Worm (Caenorhabditis elegans) whole organism, L3 larva: ENCODE results near the gene clec-196.

Experiments used
- R02D3.7 ChIP-seq: fragments of 150-350 bp; optimal IDR thresholded peaks from 2 replicates; lab custom pipeline; 2014; ENCODE audit warnings: missing biosample characterization, missing genetic modification characterization
- ZK546.5 ChIP-seq: sonication (generic microtip); optimal IDR thresholded peaks from 2 replicates; lab custom pipeline; 2017; ENCODE audit warnings: missing biosample characterization, missing genetic modification characterization
- ceh-28 ChIP-seq: fragments of 150-350 bp; optimal IDR thresholded peaks from 2 replicates; lab custom pipeline; 2014; ENCODE audit warnings: missing biosample characterization, missing genetic modification reagents, missing genetic modification characterization
- egl-27 ChIP-seq: sonication (generic microtip); optimal IDR thresholded peaks from 4 replicates; lab custom pipeline; 2017; ENCODE audit warnings: missing biosample characterization, missing genetic modification reagents, missing genetic modification characterization
- elt-1 ChIP-seq: fragments of 150-350 bp; optimal IDR thresholded peaks from 2 replicates; lab custom pipeline; 2014; ENCODE audit warnings: missing biosample characterization, missing genetic modification characterization
- elt-2 ChIP-seq: sonication (generic microtip); optimal IDR thresholded peaks from 2 replicates; lab custom pipeline; 2016; ENCODE audit warnings: missing genetic modification reagents, mild to moderate bottlenecking, missing genetic modification characterization, missing compliant biosample characterization
- elt-3 ChIP-seq, 3 experiments: fragments of 150-350 bp in 1 of 3; sonication (generic microtip) in 2 of 3; optimal IDR thresholded peaks; 2 replicates in 2 of 3; 4 replicates in 1 of 3; lab custom pipeline; 2014 to 2017; ENCODE audit warnings: missing biosample characterization in 3 of 3, missing genetic modification characterization in 3 of 3
- fkh-10 ChIP-seq: sonication (generic microtip); optimal IDR thresholded peaks from 2 replicates; lab custom pipeline; 2017; ENCODE audit warnings: missing biosample characterization, missing genetic modification reagents, missing genetic modification characterization
- fos-1 ChIP-seq: fragments of 150-350 bp; optimal IDR thresholded peaks from 2 replicates; lab custom pipeline; 2014; ENCODE audit warnings: missing biosample characterization, missing genetic modification characterization
- hmg-11 ChIP-seq: sonication (generic microtip); optimal IDR thresholded peaks from 2 replicates; lab custom pipeline; 2016; ENCODE audit warnings: missing genetic modification characterization, missing compliant biosample characterization
- jun-1 ChIP-seq: fragments of 150-350 bp; optimal IDR thresholded peaks from 2 replicates; lab custom pipeline; 2014; ENCODE audit warnings: missing biosample characterization, missing genetic modification reagents, missing genetic modification characterization
- lin-15B ChIP-seq: fragments of 150-350 bp; optimal IDR thresholded peaks from 2 replicates; lab custom pipeline; 2014; ENCODE audit warnings: missing biosample characterization, missing genetic modification characterization
- lin-39 ChIP-seq: fragments of 150-350 bp; optimal IDR thresholded peaks from 2 replicates; lab custom pipeline; 2018; ENCODE audit warnings: missing biosample characterization, missing genetic modification reagents, missing genetic modification characterization
- mdl-1 ChIP-seq: fragments of 150-350 bp; optimal IDR thresholded peaks from 2 replicates; lab custom pipeline; 2014; ENCODE audit warnings: missing biosample characterization, missing genetic modification characterization
- nfya-1 ChIP-seq: sonication (generic microtip); optimal IDR thresholded peaks from 2 replicates; lab custom pipeline; 2017; ENCODE audit warnings: missing genetic modification characterization, mild to moderate bottlenecking, missing compliant biosample characterization, antibody characterized with exemption, moderate library complexity; ENCODE audit not compliant: insufficient read depth
- nhr-11 ChIP-seq: fragments of 150-350 bp; optimal IDR thresholded peaks from 2 replicates; lab custom pipeline; 2014; ENCODE audit warnings: missing biosample characterization, missing genetic modification characterization
- nhr-12 ChIP-seq: fragments of 150-350 bp; optimal IDR thresholded peaks from 2 replicates; lab custom pipeline; 2014; ENCODE audit warnings: missing biosample characterization, missing genetic modification characterization
- nhr-23 ChIP-seq: fragments of 150-350 bp; optimal IDR thresholded peaks from 2 replicates; lab custom pipeline; 2014; ENCODE audit warnings: missing biosample characterization, missing genetic modification reagents, missing genetic modification characterization
- nhr-25 ChIP-seq: sonication (generic microtip); optimal IDR thresholded peaks from 2 replicates; lab custom pipeline; 2017; ENCODE audit warnings: missing biosample characterization, missing genetic modification characterization
- nhr-28 ChIP-seq: fragments of 150-350 bp; optimal IDR thresholded peaks from 2 replicates; lab custom pipeline; 2014; ENCODE audit warnings: missing biosample characterization, missing genetic modification characterization
- nhr-43 ChIP-seq: sonication (generic microtip); optimal IDR thresholded peaks from 2 replicates; lab custom pipeline; 2016; ENCODE audit warnings: mild to moderate bottlenecking, missing genetic modification characterization, missing compliant biosample characterization; ENCODE audit not compliant: poor library complexity, severe bottlenecking
- nhr-76 ChIP-seq: fragments of 150-350 bp; sonication (generic microtip); optimal IDR thresholded peaks from 5 replicates; lab custom pipeline; 2014; ENCODE audit warnings: missing biosample characterization, missing genetic modification characterization
- nhr-77 ChIP-seq: fragments of 150-350 bp; optimal IDR thresholded peaks from 2 replicates; lab custom pipeline; 2014; ENCODE audit warnings: missing biosample characterization, missing genetic modification characterization
- pha-4 ChIP-seq: fragments of 150-350 bp; optimal IDR thresholded peaks from 2 replicates; lab custom pipeline; 2014; ENCODE audit warnings: missing biosample characterization, missing genetic modification reagents, missing genetic modification characterization
- pqm-1 ChIP-seq: fragments of 150-350 bp; optimal IDR thresholded peaks from 2 replicates; lab custom pipeline; 2017; ENCODE audit warnings: missing biosample characterization, missing genetic modification characterization, inconsistent platforms
- skn-1 ChIP-seq: fragments of 150-350 bp; optimal IDR thresholded peaks from 2 replicates; lab custom pipeline; 2014; ENCODE audit warnings: missing biosample characterization, missing genetic modification characterization
- unc-39 ChIP-seq: sonication (generic microtip); optimal IDR thresholded peaks from 4 replicates; lab custom pipeline; 2017; ENCODE audit warnings: missing biosample characterization, missing genetic modification characterization
- unc-62 ChIP-seq: fragments of 150-350 bp; sonication (generic microtip); optimal IDR thresholded peaks from 4 replicates; lab custom pipeline; 2014; ENCODE audit warnings: missing biosample characterization, missing genetic modification reagents, missing genetic modification characterization
- zag-1 ChIP-seq: fragments of 150-350 bp; optimal IDR thresholded peaks from 2 replicates; lab custom pipeline; 2014; ENCODE audit warnings: missing biosample characterization, missing genetic modification characterization
- ztf-11 ChIP-seq: fragments of 150-350 bp; optimal IDR thresholded peaks from 2 replicates; lab custom pipeline; 2014; ENCODE audit warnings: missing biosample characterization, missing genetic modification characterization
- ztf-4 ChIP-seq: fragments of 150-350 bp; optimal IDR thresholded peaks from 2 replicates; lab custom pipeline; 2014; ENCODE audit warnings: missing biosample characterization, missing genetic modification characterization

Gene clec-196

ce11 chrIV:17262385-17262784, 14.4 kb upstream of the clec-196 start, which contains the start of gene ZK550.6:
Gene ZK550.6, minus strand, starts transcription at chrIV:17262485.
- no peak for TF ChIP-seq ceh-28 (tag; lab: Kevin White, UChicago)
- TF ChIP-seq mdl-1: no peak
- no peak for TF ChIP-seq ztf-11 (tag; lab: Kevin White, UChicago)
- no peak for TF ChIP-seq R02D3.7 (tag; lab: Kevin White, UChicago)
- no peak for TF ChIP-seq lin-15B (tag; lab: Kevin White, UChicago)
- no peak for TF ChIP-seq skn-1

ce11 chrIV:17263714-17264113, 13.0 kb upstream of the clec-196 start:
- TF ChIP-seq ZK546.5 (tag; lab: Kevin White, UChicago) (no peak), nfya-1 (peak; percentile 28), ztf-11 (tag; lab: Kevin White, UChicago) (no peak), pqm-1 (peak; percentile 93), elt-2 (tag; lab: Kevin White, UChicago) (peak; percentile 96), unc-39 (tag; lab: Kevin White, UChicago) (no peak), nhr-25 (no peak), pha-4 (tag; lab: Kevin White, UChicago) (peak; percentile 64), nhr-43 (tag; lab: Kevin White, UChicago) (peak; percentile 28), mdl-1 (no peak), nhr-76 (tag; lab: Kevin White, UChicago) (peak; percentile 85), nhr-77 (tag; lab: Kevin White, UChicago) (no peak), ztf-4 (tag; lab: Kevin White, UChicago) (no peak), nhr-11 (no peak), jun-1 (tag; lab: Kevin White, UChicago) (peak; percentile 10), nhr-23 (tag; lab: Kevin White, UChicago) (peak; percentile 56), elt-1 (no peak), elt-3 (tag; optimal IDR thresholded peaks at IDR 0.05; lab: Kevin White, UChicago) (no peak)

ce11 chrIV:17264714-17265113, 12.0 kb upstream of the clec-196 start, which contains the start of gene F26D10.13:
Gene F26D10.13, minus strand, starts transcription at chrIV:17264814.
- TF ChIP-seq ceh-28 (tag; lab: Kevin White, UChicago): no peak
- no peak for TF ChIP-seq ZK546.5 (tag; lab: Kevin White, UChicago)
- no peak for TF ChIP-seq hmg-11 (tag; lab: Kevin White, UChicago)

- no peak for TF ChIP-seq pqm-1
- no peak for TF ChIP-seq fos-1 (tag; lab: Kevin White, UChicago)
- no peak for TF ChIP-seq pha-4 (tag; lab: Kevin White, UChicago)
- TF ChIP-seq jun-1 (tag; lab: Kevin White, UChicago): no peak
- TF ChIP-seq nhr-25: no peak
- TF ChIP-seq ceh-28 (tag; lab: Kevin White, UChicago): no peak
- no peak for TF ChIP-seq nhr-28 (tag; lab: Kevin White, UChicago)
- no peak for TF ChIP-seq egl-27 (tag; lab: Kevin White, UChicago)
- no peak for TF ChIP-seq unc-62 (GFP tag; lab: Kevin White, UChicago)
- TF ChIP-seq fkh-10 (GFP tag; lab: Kevin White, UChicago): no peak
- no peak for TF ChIP-seq ztf-4 (tag; lab: Kevin White, UChicago)
These were observed 11.5 kb upstream of the clec-196 start, which contains the start of gene str-187 for ce11 chrIV:17265279-17265678. Gene str-187, plus strand, starts transcription at chrIV:17265579.

- TF ChIP-seq hmg-11 (tag; lab: Kevin White, UChicago) (no peak), unc-39 (tag; lab: Kevin White, UChicago) (no peak)
These were observed 11.0 kb upstream of the clec-196 start for ce11 chrIV:17265716-17266115.

ce11 chrIV:17267304-17267891, 9.4 kb upstream of the clec-196 start:
- TF ChIP-seq ztf-4 (tag; lab: Kevin White, UChicago): no peak
- TF ChIP-seq pha-4 (tag; lab: Kevin White, UChicago): no peak
- TF ChIP-seq zag-1 (tag; lab: Kevin White, UChicago): no peak
- no peak for TF ChIP-seq nhr-76 (tag; lab: Kevin White, UChicago)
- TF ChIP-seq nhr-12: no peak
- TF ChIP-seq lin-39 (tag; lab: Kevin White, UChicago): peak; percentile 77
- TF ChIP-seq, all 47 proteins: peak for 1
